Fruit fly (Drosophila melanogaster) whole organism, embryonic: ENCODE measurements around the gene CG33640.

Experiments used
- Ada2b ChIP-seq: fragments of 200-800 bp; sonication (Bioruptor generic); IDR thresholded peaks from 2 replicates; pipeline ENCODE4 v1.3.6; 2022; ENCODE audit warnings: missing biosample characterization, missing genetic modification characterization
- Adf1 ChIP-seq: fragments of 200-800 bp; sonication (Bioruptor generic); IDR thresholded peaks from 2 replicates; pipeline ENCODE4 v1.3.6; 2022; ENCODE audit warnings: missing biosample characterization, missing genetic modification characterization
- Bteb2 ChIP-seq: fragments of 200-800 bp; sonication (Bioruptor generic); optimal IDR thresholded peaks from 2 replicates; lab custom pipeline; 2016; ENCODE audit warnings: missing biosample characterization, missing genetic modification characterization
- CG10267 ChIP-seq: fragments of 200-800 bp; sonication (Bioruptor generic); optimal IDR thresholded peaks from 2 replicates; lab custom pipeline; 2018; ENCODE audit warnings: missing biosample characterization, mild to moderate bottlenecking, missing genetic modification characterization, moderate library complexity
- CG10462 ChIP-seq: fragments of 200-800 bp; sonication (Bioruptor generic); optimal IDR thresholded peaks from 2 replicates; lab custom pipeline; 2016; ENCODE audit warnings: missing biosample characterization, missing genetic modification characterization
- CG11093 ChIP-seq: fragments of 200-800 bp; sonication (Bioruptor generic); IDR thresholded peaks from 3 replicates; pipeline ENCODE4 v1.3.6; 2022; ENCODE audit warnings: missing biosample characterization, missing genetic modification characterization
- CG12659 ChIP-seq: fragments of 200-800 bp; sonication (Bioruptor generic); optimal IDR thresholded peaks from 3 replicates; lab custom pipeline; 2017; ENCODE audit warnings: mild to moderate bottlenecking, missing biosample characterization, missing genetic modification reagents, missing genetic modification characterization
- CG12744 ChIP-seq: fragments of 200-800 bp; sonication (Bioruptor generic); optimal IDR thresholded peaks from 2 replicates; lab custom pipeline; 2016; ENCODE audit warnings: missing biosample characterization, missing genetic modification characterization
- CG13296 ChIP-seq: fragments of 200-800 bp; sonication (Bioruptor generic); optimal IDR thresholded peaks from 3 replicates; lab custom pipeline; 2018; ENCODE audit warnings: missing biosample characterization, mild to moderate bottlenecking, missing genetic modification characterization
- CG14050 ChIP-seq: fragments of 200-800 bp; sonication (Bioruptor generic); IDR thresholded peaks from 3 replicates; pipeline ENCODE4 v1.3.6; 2022; ENCODE audit warnings: missing biosample characterization, missing genetic modification characterization
- CG14667 ChIP-seq: fragments of 200-800 bp; sonication (Bioruptor generic); IDR thresholded peaks from 2 replicates; pipeline ENCODE4 v1.3.6; 2022; ENCODE audit warnings: missing biosample characterization, missing genetic modification characterization
- CG15073 ChIP-seq: fragments of 200-800 bp; sonication (Bioruptor generic); optimal IDR thresholded peaks from 2 replicates; lab custom pipeline; 2016; ENCODE audit warnings: missing biosample characterization, missing genetic modification characterization
- CG15601 ChIP-seq: fragments of 200-800 bp; sonication (Bioruptor generic); optimal IDR thresholded peaks from 3 replicates; lab custom pipeline; 2019; ENCODE audit warnings: missing biosample characterization, mild to moderate bottlenecking, missing genetic modification characterization, moderate library complexity
- CG30020 ChIP-seq: fragments of 200-800 bp; optimal IDR thresholded peaks from 2 replicates; lab custom pipeline; 2019; ENCODE audit warnings: missing biosample characterization, mild to moderate bottlenecking, missing genetic modification characterization, moderate library complexity
- CG8924 ChIP-seq: fragments of 200-800 bp; optimal IDR thresholded peaks from 3 replicates; lab custom pipeline; 2019; ENCODE audit warnings: missing biosample characterization, mild to moderate bottlenecking, missing genetic modification characterization, moderate library complexity
- Chrac-16 ChIP-seq: fragments of 200-800 bp; sonication (Bioruptor generic); optimal IDR thresholded peaks from 3 replicates; lab custom pipeline; 2016; ENCODE audit warnings: missing biosample characterization, missing genetic modification characterization
- Doc3 ChIP-seq: fragments of 200-800 bp; sonication (Bioruptor generic); IDR thresholded peaks from 3 replicates; pipeline ENCODE4 v1.3.6; 2022; ENCODE audit warnings: missing biosample characterization, missing genetic modification characterization; ENCODE audit not compliant: partially characterized antibody
- E2f2 ChIP-seq: fragments of 200-800 bp; sonication (Bioruptor generic); IDR thresholded peaks from 2 replicates; pipeline ENCODE4 v1.3.6; 2022; ENCODE audit warnings: missing biosample characterization, missing genetic modification characterization
- Eip74EF ChIP-seq, 2 experiments: fragments of 200-800 bp in 1 of 2; fragments of >200 bp in 1 of 2; sonication (Bioruptor generic) in 1 of 2; optimal IDR thresholded peaks; 2 replicates each; lab custom pipeline; 2017 to 2019; ENCODE audit warnings: missing biosample characterization in 2 of 2, missing genetic modification characterization in 2 of 2, mild to moderate bottlenecking in 1 of 2, moderate library complexity in 1 of 2
- Fer2 ChIP-seq: fragments of 200-800 bp; sonication (Bioruptor generic); optimal IDR thresholded peaks from 2 replicates; lab custom pipeline; 2018; ENCODE audit warnings: missing biosample characterization, mild to moderate bottlenecking, missing genetic modification characterization, moderate library complexity
- Fer3 ChIP-seq: fragments of 200-800 bp; sonication (Bioruptor generic); optimal IDR thresholded peaks from 2 replicates; lab custom pipeline; 2018; ENCODE audit warnings: missing biosample characterization, mild to moderate bottlenecking, missing genetic modification characterization, moderate library complexity
- Hmx ChIP-seq: fragments of 200-800 bp; sonication (Bioruptor generic); optimal IDR thresholded peaks from 2 replicates; lab custom pipeline; 2016; ENCODE audit warnings: missing biosample characterization, missing genetic modification characterization
- MTF-1 ChIP-seq: fragments of 200-800 bp; sonication (Bioruptor generic); optimal IDR thresholded peaks from 2 replicates; lab custom pipeline; 2018; ENCODE audit warnings: missing biosample characterization, mild to moderate bottlenecking, missing genetic modification characterization, borderline replicate concordance
- Opbp ChIP-seq: fragments of 200-800 bp; sonication (Bioruptor generic); IDR thresholded peaks from 3 replicates; pipeline ENCODE4 v1.3.6; 2022; ENCODE audit warnings: missing biosample characterization, missing genetic modification characterization; ENCODE audit not compliant: partially characterized antibody
- Poxn ChIP-seq: fragments of 200-800 bp; sonication (Bioruptor generic); IDR thresholded peaks from 2 replicates; pipeline ENCODE4 v1.3.6; 2022; ENCODE audit warnings: missing biosample characterization, missing genetic modification characterization
- Tbp ChIP-seq: fragments of >200 bp; optimal IDR thresholded peaks from 2 replicates; lab custom pipeline; 2018; ENCODE audit warnings: missing biosample characterization, missing genetic modification characterization
- br ChIP-seq: fragments of >200 bp; optimal IDR thresholded peaks from 2 replicates; lab custom pipeline; 2017
- cad ChIP-seq: fragments of >200 bp; optimal IDR thresholded peaks from 2 replicates; lab custom pipeline; 2017; ENCODE audit warnings: missing biosample characterization, missing genetic modification characterization
- cas ChIP-seq: fragments of 200-800 bp; sonication (Bioruptor generic); IDR thresholded peaks from 2 replicates; pipeline ENCODE4 v1.3.6; 2022; ENCODE audit warnings: missing biosample characterization, missing genetic modification characterization
- croc ChIP-seq: fragments of 200-800 bp; sonication (Bioruptor generic); conservative IDR thresholded peaks from 3 replicates; pipeline ENCODE4 v1.3.6; 2022; ENCODE audit warnings: missing biosample characterization, missing genetic modification characterization
- crp ChIP-seq, 2 experiments: fragments of 200-800 bp; sonication (Bioruptor generic); optimal IDR thresholded peaks; 2 replicates in 1 of 2; 3 replicates in 1 of 2; lab custom pipeline; 2017; ENCODE audit warnings: missing biosample characterization in 2 of 2, missing genetic modification characterization in 2 of 2, mild to moderate bottlenecking in 1 of 2, moderate library complexity in 1 of 2
- dimm ChIP-seq: fragments of 200-800 bp; sonication (Bioruptor generic); IDR thresholded peaks from 2 replicates; pipeline ENCODE4 v1.3.6; 2022; ENCODE audit warnings: missing biosample characterization, missing genetic modification characterization
- dmrt99B ChIP-seq: fragments of 200-800 bp; sonication (Bioruptor generic); optimal IDR thresholded peaks from 2 replicates; lab custom pipeline; 2018; ENCODE audit warnings: missing biosample characterization, mild to moderate bottlenecking, missing genetic modification characterization, moderate library complexity
- fd96Cb ChIP-seq: fragments of 200-800 bp; sonication (Bioruptor generic); optimal IDR thresholded peaks from 2 replicates; lab custom pipeline; 2018; ENCODE audit warnings: missing biosample characterization, mild to moderate bottlenecking, missing genetic modification characterization, moderate library complexity
- gcm ChIP-seq: fragments of 200-800 bp; sonication (Bioruptor generic); optimal IDR thresholded peaks from 2 replicates; lab custom pipeline; 2019; ENCODE audit warnings: missing biosample characterization, mild to moderate bottlenecking, missing genetic modification characterization, moderate library complexity
- gt ChIP-seq: fragments of 200-800 bp; sonication (Bioruptor generic); IDR thresholded peaks from 2 replicates; pipeline ENCODE4 v1.3.6; 2022; ENCODE audit warnings: missing biosample characterization, missing genetic modification characterization
- maf-S ChIP-seq: fragments of 200-800 bp; sonication (Bioruptor generic); optimal IDR thresholded peaks from 2 replicates; lab custom pipeline; 2016; ENCODE audit warnings: missing biosample characterization, missing genetic modification characterization
- nom ChIP-seq: fragments of 200-800 bp; sonication (Bioruptor generic); optimal IDR thresholded peaks from 2 replicates; lab custom pipeline; 2017; ENCODE audit warnings: missing biosample characterization, missing genetic modification characterization, mild to moderate bottlenecking, moderate library complexity, missing genetic modification reagents
- pan ChIP-seq, 4 experiments: fragments of >200 bp in 3 of 4; fragments of 200-800 bp in 1 of 4; sonication (Bioruptor generic) in 1 of 4; optimal IDR thresholded peaks in 3 of 4; IDR thresholded peaks in 1 of 4; 2 replicates each; pipeline versions ENCODE4 v1.3.6 to Lab custom; 2017 to 2022; ENCODE audit warnings: missing biosample characterization in 2 of 4, missing genetic modification characterization in 2 of 4, mixed read lengths in 1 of 4
- peb ChIP-seq: fragments of 200-800 bp; sonication (Bioruptor generic); IDR thresholded peaks from 2 replicates; pipeline ENCODE4 v1.3.6; 2022; ENCODE audit warnings: missing biosample characterization, missing genetic modification characterization
- rib ChIP-seq: fragments of 200-800 bp; sonication (Bioruptor generic); IDR thresholded peaks from 2 replicates; pipeline ENCODE4 v1.3.6; 2022; ENCODE audit warnings: missing biosample characterization, missing genetic modification characterization
- sc ChIP-seq, 3 experiments: fragments of >200 bp in 2 of 3; fragments of 200-800 bp in 1 of 3; sonication (Bioruptor generic) in 1 of 3; optimal IDR thresholded peaks; 2 replicates in 2 of 3; 3 replicates in 1 of 3; lab custom pipeline; 2017; ENCODE audit warnings: mild to moderate bottlenecking in 1 of 3, missing biosample characterization in 1 of 3, missing genetic modification characterization in 1 of 3, missing genetic modification reagents in 1 of 3
- slbo ChIP-seq: fragments of 200-800 bp; sonication (Bioruptor generic); IDR thresholded peaks from 2 replicates; pipeline ENCODE4 v1.3.6; 2022; ENCODE audit warnings: missing biosample characterization, missing genetic modification characterization
- so ChIP-seq: fragments of 200-800 bp; sonication (Bioruptor generic); IDR thresholded peaks from 3 replicates; pipeline ENCODE4 v1.3.6; 2022; ENCODE audit warnings: missing biosample characterization, missing genetic modification characterization
- tx ChIP-seq: fragments of 200-800 bp; sonication (Bioruptor generic); optimal IDR thresholded peaks from 2 replicates; lab custom pipeline; 2016; ENCODE audit warnings: missing biosample characterization, missing genetic modification characterization
- yki ChIP-seq: fragments of >200 bp; optimal IDR thresholded peaks from 3 replicates; lab custom pipeline; 2018

The CG33640 gene

dm6 chr2L:13514262-13514937, 13.2 kb upstream of the CG33640 start (continued):
- TF ChIP-seq peb (GFP tag; lab: Robert Waterston, UW) (peak; percentile 44; the same call in 1 of the 2 replicates), sc (optimal IDR thresholded peaks at IDR 0.05; lab: Kevin White, UChicago) (no peak), sc (GFP tag; optimal IDR thresholded peaks at IDR 0.05; lab: Kevin White, UChicago) (no peak), Poxn (GFP tag; lab: Robert Waterston, UW) (peak; percentile 57), dimm (no peak), CG12659 (GFP tag; lab: Kevin White, UChicago) (peak; percentile 62), Fer3 (tag; lab: Kevin White, UChicago) (peak; percentile 61), maf-S (no peak), dmrt99B (tag; lab: Kevin White, UChicago) (peak; percentile 18), br (lab: Kevin White, UChicago) (no peak), CG11093 (GFP tag; lab: Robert Waterston, UW) (0 out of 3 replicates have a peak, but pooled peaks have one; percentile 6), cas (GFP tag; lab: Robert Waterston, UW) (0 out of 2 replicates have a peak, but pooled peaks have one; percentile 24), croc (GFP tag; lab: Robert Waterston, UW) (peak; percentile 41; the same call in 1 of the 3 replicates), CG15601 (tag; lab: Kevin White, UChicago) (peak; percentile 50), Opbp (GFP tag; lab: Robert Waterston, UW) (no peak), slbo (GFP tag; lab: Robert Waterston, UW) (peak; percentile 84), CG15073 (GFP tag; lab: Kevin White, UChicago) (peak; percentile 13), Adf1 (GFP tag; lab: Robert Waterston, UW) (peak; percentile 49; the same call in 1 of the 2 replicates), MTF-1 (GFP tag; lab: Kevin White, UChicago) (no peak), cad (GFP tag; lab: Kevin White, UChicago) (no peak), CG10462 (GFP tag; lab: Kevin White, UChicago) (no peak), Bteb2 (GFP tag; lab: Kevin White, UChicago) (no peak)

- TF ChIP-seq fd96Cb (tag; lab: Kevin White, UChicago) (peak; percentile 69), Ada2b (GFP tag; lab: Robert Waterston, UW) (peak; percentile 92), CG14050 (GFP tag; lab: Robert Waterston, UW) (peak; percentile 68), gcm (GFP tag; lab: Kevin White, UChicago) (peak; percentile 7), CG12744 (GFP tag; lab: Kevin White, UChicago) (peak; percentile 70), E2f2 (GFP tag; lab: Robert Waterston, UW) (no peak), CG8924 (peak; percentile 45), tx (GFP tag; lab: Kevin White, UChicago) (peak; percentile 47), Doc3 (GFP tag; lab: Robert Waterston, UW) (no peak), CG13296 (GFP tag; lab: Kevin White, UChicago) (peak; percentile 62), nom (GFP tag; lab: Kevin White, UChicago) (no peak), pan (optimal IDR thresholded peaks at IDR 0.05; lab: Kevin White, UChicago) (no peak), pan (GFP tag; optimal IDR thresholded peaks at IDR 0.05 in 1 of 2, IDR thresholded peaks at IDR 0.05 in 1 of 2) (peak in 1 of 2 experiments; percentile 86), yki (lab: Kevin White, UChicago) (no peak), rib (GFP tag; lab: Robert Waterston, UW) (0 out of 2 replicates have a peak, but pooled peaks have one; percentile 11), Chrac-16 (GFP tag; lab: Kevin White, UChicago) (peak; percentile 24), Tbp (GFP tag; lab: Kevin White, UChicago) (no peak), Opbp (GFP tag; lab: Robert Waterston, UW) (no peak), Fer3 (tag; lab: Kevin White, UChicago) (peak; percentile 84), CG14667 (GFP tag; lab: Robert Waterston, UW) (peak; percentile 78), Fer2 (tag; lab: Kevin White, UChicago) (no peak), CG10267 (tag; lab: Kevin White, UChicago) (peak; percentile 69), so (GFP tag; lab: Robert Waterston, UW) (peak; percentile 74; the same call in 2 of the 3 replicates), Eip74EF (GFP tag; optimal IDR thresholded peaks at IDR 0.05; lab: Kevin White, UChicago) (peak in 1 of 2 experiments; percentile 70), crp (GFP tag; optimal IDR thresholded peaks at IDR 0.05; lab: Kevin White, UChicago) (no peak), Hmx (GFP tag; lab: Kevin White, UChicago) (no peak), gt (GFP tag; lab: Robert Waterston, UW) (no peak), CG30020 (tag; lab: Kevin White, UChicago) (no peak)
These were observed 12.5 kb upstream of the CG33640 start for dm6 chr2L:13514945-13515687.
